Worm (Caenorhabditis elegans) whole organism, L1 larva: ENCODE results near the gene nas-7.

Experiments used
- ama-1 ChIP-seq: fragments of 150-350 bp; optimal IDR thresholded peaks from 2 replicates; lab custom pipeline; 2014
- hlh-17 ChIP-seq: fragments of 200-800 bp; sonication (Bioruptor generic); optimal IDR thresholded peaks from 2 replicates; lab custom pipeline; 2018; ENCODE audit warnings: missing genetic modification characterization, mild to moderate bottlenecking, missing compliant biosample characterization, moderate library complexity, borderline replicate concordance
- lin-39 ChIP-seq: fragments of 150-350 bp; optimal IDR thresholded peaks from 2 replicates; lab custom pipeline; 2014; ENCODE audit warnings: missing biosample characterization, missing genetic modification reagents, missing genetic modification characterization
- pag-3 ChIP-seq: sonication (generic microtip); optimal IDR thresholded peaks from 2 replicates; lab custom pipeline; 2017; ENCODE audit warnings: missing genetic modification characterization, mild to moderate bottlenecking, missing compliant biosample characterization, antibody characterized with exemption, borderline replicate concordance; ENCODE audit not compliant: insufficient read depth
- rnt-1 ChIP-seq: sonication (generic microtip); optimal IDR thresholded peaks from 2 replicates; lab custom pipeline; 2016; ENCODE audit warnings: mild to moderate bottlenecking, missing genetic modification characterization, moderate library complexity, missing compliant biosample characterization
- sup-37 ChIP-seq: fragments of 200-800 bp; sonication (Bioruptor generic); optimal IDR thresholded peaks from 2 replicates; lab custom pipeline; 2018; ENCODE audit warnings: mild to moderate bottlenecking, missing genetic modification characterization, missing compliant biosample characterization
- ztf-4 ChIP-seq: fragments of 150-350 bp; optimal IDR thresholded peaks from 2 replicates; lab custom pipeline; 2014; ENCODE audit warnings: missing biosample characterization, missing genetic modification characterization

DNA sequence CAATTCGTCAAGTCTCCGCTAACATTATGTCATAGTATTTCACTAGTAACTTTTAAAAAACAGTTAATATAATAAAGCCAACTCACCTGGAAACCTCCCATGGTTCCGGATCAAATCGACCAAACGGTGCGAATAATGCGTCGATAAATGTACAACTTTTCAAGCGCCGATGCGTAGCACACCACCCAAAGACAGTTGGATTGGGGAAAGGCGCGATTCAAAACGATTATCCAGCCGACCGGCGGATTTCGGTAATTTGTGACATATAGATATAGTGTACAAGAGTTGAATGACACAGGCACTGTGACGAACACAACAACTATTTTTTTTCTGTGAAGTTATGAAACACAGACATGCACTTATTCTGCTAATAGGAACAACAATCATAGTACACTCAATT, 31.7 kb upstream of the nas-7 start, which contains the start of gene kcc-3:
- no peak for TF ChIP-seq ama-1
- TF ChIP-seq lin-39 (tag; lab: Kevin White, UChicago), result no peak
- no peak for TF ChIP-seq sup-37
- TF ChIP-seq hlh-17, result no peak
- no peak for TF ChIP-seq ztf-4 (tag; lab: Kevin White, UChicago)
- TF ChIP-seq pag-3 (tag; lab: Kevin White, UChicago), result no peak
- no peak for TF ChIP-seq rnt-1 (tag; lab: Kevin White, UChicago)
